Fruit fly (Drosophila melanogaster): ENCODE measurements around the gene CheB38a.

Gene CheB38a

dm6 chr2L:20799991-20800897 lies 18.1 kb downstream of the CheB38a start (continued):
- peak; percentile 25 for TF ChIP-seq Ets97D (GFP tag; optimal IDR thresholded peaks at IDR 0.05)
- no peak for TF ChIP-seq pita (GFP tag; optimal IDR thresholded peaks at IDR 0.05)
- no peak for TF ChIP-seq h (optimal IDR thresholded peaks at IDR 0.05)
- peak; percentile 69 for TF ChIP-seq CG1792 (GFP tag; optimal IDR thresholded peaks at IDR 0.05)
- no peak for TF ChIP-seq ato (GFP tag; IDR thresholded peaks at IDR 0.05; ENCODE audit: partially characterized antibody)
- peak; percentile 86 for TF ChIP-seq CG13624 (GFP tag; optimal IDR thresholded peaks at IDR 0.05)
- peak; percentile 61 for TF ChIP-seq btn (GFP tag; optimal IDR thresholded peaks at IDR 0.05)
- TF ChIP-seq Dll (GFP tag; IDR thresholded peaks at IDR 0.05; ENCODE audit: partially characterized antibody): no peak
- peak; percentile 51 for TF ChIP-seq CG9876 (GFP tag; optimal IDR thresholded peaks at IDR 0.05)
- peak; percentile 71; the same call in 1 of the 3 replicates for TF ChIP-seq gce (GFP tag; IDR thresholded peaks at IDR 0.05)
- TF ChIP-seq p53 (GFP tag; optimal IDR thresholded peaks at IDR 0.05): peak; percentile 3
- TF ChIP-seq da (GFP tag; optimal IDR thresholded peaks at IDR 0.05): peak; percentile 43
- peak; percentile 58 for TF ChIP-seq CG5245 (GFP tag; optimal IDR thresholded peaks at IDR 0.05)
- no peak for TF ChIP-seq CG17912 (GFP tag; optimal IDR thresholded peaks at IDR 0.05)
- TF ChIP-seq jigr1 (GFP tag; IDR thresholded peaks at IDR 0.05): no peak
- TF ChIP-seq CkIIα-i1 (GFP tag; IDR thresholded peaks at IDR 0.05): 0 out of 2 replicates have a peak, but pooled peaks have one; percentile 20
- no peak for TF ChIP-seq CG11093 (GFP tag; IDR thresholded peaks at IDR 0.05)
- peak; percentile 19 for TF ChIP-seq pzg (GFP tag; optimal IDR thresholded peaks at IDR 0.05)
- TF ChIP-seq CG8281 (tag; optimal IDR thresholded peaks at IDR 0.05): no peak
- no peak for TF ChIP-seq knrl (GFP tag; IDR thresholded peaks at IDR 0.05; ENCODE audit: partially characterized antibody)
- TF ChIP-seq HLHmδ (GFP tag; optimal IDR thresholded peaks at IDR 0.05): no peak
- TF ChIP-seq MESR4 (GFP tag; optimal IDR thresholded peaks at IDR 0.05): peak; percentile 21
- peak; percentile 54 for TF ChIP-seq CG6683 (GFP tag; optimal IDR thresholded peaks at IDR 0.05)
- TF ChIP-seq CG4820 (GFP tag; optimal IDR thresholded peaks at IDR 0.05): peak; percentile 44
- peak; percentile 8; the same call in 1 of the 3 replicates for TF ChIP-seq CG34224 (GFP tag; IDR thresholded peaks at IDR 0.05; ENCODE audit: partially characterized antibody)
- TF ChIP-seq sd (tag; optimal IDR thresholded peaks at IDR 0.05): peak; percentile 35
- no peak for TF ChIP-seq BEAF-32 (GFP tag; optimal IDR thresholded peaks at IDR 0.05)
- TF ChIP-seq CG2199 (GFP tag; IDR thresholded peaks at IDR 0.05): peak; percentile 86; the same call in 2 of the 3 replicates
- peak; percentile 74 for TF ChIP-seq CG32772 (GFP tag; IDR thresholded peaks at IDR 0.05)
- TF ChIP-seq CHES-1-like (GFP tag; optimal IDR thresholded peaks at IDR 0.05): peak; percentile 83
- TF ChIP-seq otp (GFP tag; IDR thresholded peaks at IDR 0.05): peak; percentile 73; the same call in 2 of the 3 replicates
- TF ChIP-seq CG3847 (GFP tag; IDR thresholded peaks at IDR 0.05): peak; percentile 79
- TF ChIP-seq ash1 (GFP tag; optimal IDR thresholded peaks at IDR 0.05): peak; percentile 58
- TF ChIP-seq NFAT (GFP tag; IDR thresholded peaks at IDR 0.05): peak; percentile 73
- TF ChIP-seq CG16779 (GFP tag; IDR thresholded peaks at IDR 0.05): peak; percentile 49; the same call in 1 of the 2 replicates
- TF ChIP-seq slbo (GFP tag; IDR thresholded peaks at IDR 0.05): peak; percentile 89
- TF ChIP-seq CG6175 (GFP tag; IDR thresholded peaks at IDR 0.05): peak; percentile 58; the same call in 1 of the 3 replicates
- TF ChIP-seq CG18476 (GFP tag; optimal IDR thresholded peaks at IDR 0.05): peak; percentile 53
- TF ChIP-seq Hr78 (GFP tag; optimal IDR thresholded peaks at IDR 0.05): no peak
- TF ChIP-seq CG13894 (tag; optimal IDR thresholded peaks at IDR 0.05): peak; percentile 94
- TF ChIP-seq cwo (GFP tag; optimal IDR thresholded peaks at IDR 0.05): peak; percentile 83
- TF ChIP-seq nmo (GFP tag; optimal IDR thresholded peaks at IDR 0.05): peak; percentile 67
- peak; percentile 71 for TF ChIP-seq CG14667 (GFP tag; IDR thresholded peaks at IDR 0.05)
- no peak for TF ChIP-seq CG15479 (GFP tag; optimal IDR thresholded peaks at IDR 0.05)
- peak; percentile 78 for TF ChIP-seq Taf1 (GFP tag; IDR thresholded peaks at IDR 0.05)
- TF ChIP-seq gsb-n (tag; optimal IDR thresholded peaks at IDR 0.05): no peak
- TF ChIP-seq CG12659 (GFP tag; optimal IDR thresholded peaks at IDR 0.05): peak; percentile 70
- peak; percentile 73 for TF ChIP-seq sisA (GFP tag; IDR thresholded peaks at IDR 0.05)

Data from whole organism, embryonic.